Fruit fly (Drosophila melanogaster) whole organism, prepupa: ENCODE measurements around the gene Spn28Db.

Source experiments
- CG16779 ChIP-seq: fragments of 200-800 bp; sonication (Bioruptor generic); optimal IDR thresholded peaks from 3 replicates; lab custom pipeline; 2017; ENCODE audit warnings: missing biosample characterization, mild to moderate bottlenecking, missing genetic modification characterization
- CG4318 ChIP-seq: fragments of 200-800 bp; sonication (Bioruptor generic); optimal IDR thresholded peaks from 3 replicates; lab custom pipeline; 2017; ENCODE audit warnings: missing biosample characterization, mild to moderate bottlenecking, missing genetic modification characterization
- CG8319 ChIP-seq: fragments of 200-800 bp; sonication (Bioruptor generic); optimal IDR thresholded peaks from 3 replicates; lab custom pipeline; 2016; ENCODE audit warnings: missing biosample characterization, missing genetic modification characterization
- CG9139 ChIP-seq: fragments of 200-800 bp; sonication (Bioruptor generic); optimal IDR thresholded peaks from 3 replicates; lab custom pipeline; 2017; ENCODE audit warnings: missing biosample characterization, mild to moderate bottlenecking, missing genetic modification characterization
- Eip75B ChIP-seq: fragments of 200-800 bp; sonication (Bioruptor generic); optimal IDR thresholded peaks from 3 replicates; lab custom pipeline; 2016; ENCODE audit warnings: missing biosample characterization, missing genetic modification characterization
- Eip93F ChIP-seq: fragments of 200-800 bp; sonication (Bioruptor generic); optimal IDR thresholded peaks from 2 replicates; lab custom pipeline; 2016; ENCODE audit warnings: missing biosample characterization, mild to moderate bottlenecking, missing genetic modification characterization
- Ets96B ChIP-seq: fragments of 200-800 bp; optimal IDR thresholded peaks from 2 replicates; lab custom pipeline; 2019; ENCODE audit warnings: missing biosample characterization, mild to moderate bottlenecking, missing genetic modification characterization, moderate library complexity
- Lpt ChIP-seq: fragments of 200-800 bp; sonication (Bioruptor generic); optimal IDR thresholded peaks from 3 replicates; lab custom pipeline; 2016; ENCODE audit warnings: missing biosample characterization, missing genetic modification characterization
- Sox102F ChIP-seq: fragments of 200-800 bp; sonication (Bioruptor generic); optimal IDR thresholded peaks from 2 replicates; lab custom pipeline; 2016; ENCODE audit warnings: missing biosample characterization, mild to moderate bottlenecking, missing genetic modification characterization
- achi ChIP-seq: fragments of 200-800 bp; sonication (Bioruptor generic); optimal IDR thresholded peaks from 3 replicates; lab custom pipeline; 2016; ENCODE audit warnings: missing biosample characterization, missing genetic modification characterization
- esn ChIP-seq: fragments of 200-800 bp; sonication (Bioruptor generic); optimal IDR thresholded peaks from 2 replicates; lab custom pipeline; 2016; ENCODE audit warnings: missing biosample characterization, mild to moderate bottlenecking, missing genetic modification characterization, moderate library complexity
- fd85E ChIP-seq: fragments of 200-800 bp; sonication (Bioruptor generic); optimal IDR thresholded peaks from 3 replicates; lab custom pipeline; 2016; ENCODE audit warnings: missing biosample characterization, missing genetic modification characterization
- fkh ChIP-seq: fragments of 200-800 bp; sonication (Bioruptor generic); optimal IDR thresholded peaks from 3 replicates; lab custom pipeline; 2017; ENCODE audit warnings: missing biosample characterization, mild to moderate bottlenecking, missing genetic modification characterization, moderate library complexity

dm6 chr2L:7930737-7931136 is 40.2 kb upstream of the Spn28Db start:
- TF ChIP-seq CG8319 (GFP tag; lab: Kevin White, UChicago) (no peak), Eip93F (GFP tag; lab: Kevin White, UChicago) (no peak), fkh (no peak), Ets96B (tag; lab: Kevin White, UChicago) (no peak), Sox102F (GFP tag; lab: Kevin White, UChicago) (no peak), Lpt (GFP tag; lab: Kevin White, UChicago) (no peak), Eip75B (GFP tag; lab: Kevin White, UChicago) (no peak), CG16779 (tag; lab: Kevin White, UChicago) (no peak), fd85E (GFP tag; lab: Kevin White, UChicago) (no peak), achi (GFP tag; lab: Kevin White, UChicago) (no peak), CG9139 (GFP tag; lab: Kevin White, UChicago) (no peak), esn (GFP tag; lab: Kevin White, UChicago) (no peak), CG4318 (GFP tag; lab: Kevin White, UChicago) (no peak)
